Worm (Caenorhabditis elegans) whole organism, L2 larva: Measurements from ENCODE around the gene R07H5.9.

Source experiments
- ama-1 ChIP-seq: fragments of 150-350 bp; optimal IDR thresholded peaks from 2 replicates; lab custom pipeline; 2018; ENCODE audit warnings: inconsistent platforms
- blmp-1 ChIP-seq: sonication (generic microtip); optimal IDR thresholded peaks from 2 replicates; lab custom pipeline; 2017; ENCODE audit warnings: missing genetic modification characterization, mild to moderate bottlenecking, missing compliant biosample characterization, antibody characterized with exemption, moderate library complexity; ENCODE audit not compliant: insufficient read depth
- elt-3 ChIP-seq: sonication (generic microtip); optimal IDR thresholded peaks from 2 replicates; lab custom pipeline; 2017; ENCODE audit warnings: missing biosample characterization, missing genetic modification characterization
- nhr-10 ChIP-seq: sonication (generic microtip); optimal IDR thresholded peaks from 2 replicates; lab custom pipeline; 2017; ENCODE audit warnings: missing biosample characterization, missing genetic modification characterization
- nhr-237 ChIP-seq: fragments of 150-350 bp; optimal IDR thresholded peaks from 2 replicates; lab custom pipeline; 2014; ENCODE audit warnings: missing biosample characterization, missing genetic modification characterization
- sma-3 ChIP-seq: sonication (generic microtip); optimal IDR thresholded peaks from 2 replicates; lab custom pipeline; 2016; ENCODE audit warnings: missing genetic modification reagents, missing genetic modification characterization, missing compliant biosample characterization
- unc-55 ChIP-seq: fragments of 150-350 bp; sonication (generic microtip); optimal IDR thresholded peaks from 3 replicates; lab custom pipeline; 2014; ENCODE audit warnings: missing biosample characterization, missing genetic modification reagents, missing genetic modification characterization
- unc-62 ChIP-seq: fragments of 150-350 bp; optimal IDR thresholded peaks from 2 replicates; lab custom pipeline; 2014; ENCODE audit warnings: missing biosample characterization, missing genetic modification reagents, missing genetic modification characterization
- ztf-11 ChIP-seq: sonication (generic microtip); optimal IDR thresholded peaks from 2 replicates; lab custom pipeline; 2017; ENCODE audit warnings: missing biosample characterization, missing genetic modification characterization

DNA sequence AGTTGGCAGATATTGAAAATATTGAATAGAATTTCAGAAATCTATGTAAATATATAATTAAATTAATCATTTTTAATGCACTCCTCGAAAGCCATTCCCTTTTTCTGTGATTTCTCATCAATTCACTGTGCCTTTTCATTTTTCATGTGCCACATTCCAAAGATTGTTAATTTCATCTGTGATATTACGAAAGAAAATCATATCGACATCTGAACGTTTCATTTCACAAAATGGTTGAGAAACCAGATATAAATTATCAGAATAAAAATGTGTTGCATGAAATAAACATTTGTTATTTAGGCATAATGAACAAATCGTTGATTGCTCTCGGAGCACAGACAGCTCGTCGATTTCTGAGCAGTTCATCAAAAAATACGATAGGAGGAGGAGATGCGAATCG, 23.3 kb upstream of the R07H5.9 start, which contains the start of gene nuaf-3:
- TF ChIP-seq nhr-10 (tag; lab: Kevin White, UChicago) (no peak), unc-55 (GFP tag; lab: Kevin White, UChicago) (no peak), ztf-11 (tag; lab: Kevin White, UChicago) (no peak), unc-62 (no peak), nhr-237 (no peak), ama-1 (no peak), elt-3 (tag; lab: Kevin White, UChicago) (no peak), sma-3 (GFP tag; lab: Kevin White, UChicago) (no peak), blmp-1 (tag; lab: Kevin White, UChicago) (no peak)
